Fruit fly (Drosophila melanogaster) whole organism, embryonic: ENCODE measurements around the gene Pink1.

Source experiments
- ATbp ChIP-seq: fragments of 200-800 bp; sonication (Bioruptor generic); optimal IDR thresholded peaks from 2 replicates; lab custom pipeline; 2017; ENCODE audit warnings: missing biosample characterization, mild to moderate bottlenecking, missing genetic modification characterization, missing genetic modification reagents
- Asciz ChIP-seq: fragments of 200-800 bp; sonication (Bioruptor generic); optimal IDR thresholded peaks from 2 replicates; lab custom pipeline; 2017; ENCODE audit warnings: missing biosample characterization, mild to moderate bottlenecking, missing genetic modification characterization, missing genetic modification reagents
- CG10321 ChIP-seq: fragments of 200-800 bp; sonication (Bioruptor generic); IDR thresholded peaks from 2 replicates; pipeline ENCODE4 v1.3.6; 2022; ENCODE audit warnings: missing biosample characterization, missing genetic modification characterization
- CG10366 ChIP-seq: fragments of 200-800 bp; sonication (Bioruptor generic); IDR thresholded peaks from 2 replicates; pipeline ENCODE4 v1.3.6; 2022; ENCODE audit warnings: missing biosample characterization, missing genetic modification characterization
- CG10543 ChIP-seq: fragments of 200-800 bp; sonication (Bioruptor generic); optimal IDR thresholded peaks from 3 replicates; lab custom pipeline; 2017; ENCODE audit warnings: missing biosample characterization, mild to moderate bottlenecking, missing genetic modification characterization, moderate library complexity
- CG11504 ChIP-seq: fragments of 200-800 bp; sonication (Bioruptor generic); optimal IDR thresholded peaks from 3 replicates; lab custom pipeline; 2019; ENCODE audit warnings: missing biosample characterization, mild to moderate bottlenecking, missing genetic modification characterization, moderate library complexity
- CG13287 ChIP-seq: fragments of 200-800 bp; sonication (Bioruptor generic); IDR thresholded peaks from 2 replicates; pipeline ENCODE4 v1.3.6; 2022; ENCODE audit warnings: missing biosample characterization, missing genetic modification characterization; ENCODE audit not compliant: partially characterized antibody
- CG15011 ChIP-seq: fragments of 200-800 bp; sonication (Bioruptor generic); optimal IDR thresholded peaks from 3 replicates; lab custom pipeline; 2018; ENCODE audit warnings: missing biosample characterization, mild to moderate bottlenecking, missing genetic modification characterization
- CG17385 ChIP-seq: fragments of 200-800 bp; sonication (Bioruptor generic); optimal IDR thresholded peaks from 3 replicates; lab custom pipeline; 2018; ENCODE audit warnings: missing biosample characterization, mild to moderate bottlenecking, missing genetic modification characterization
- CG2120 ChIP-seq: fragments of 200-800 bp; sonication (Bioruptor generic); optimal IDR thresholded peaks from 3 replicates; lab custom pipeline; 2016; ENCODE audit warnings: missing biosample characterization, missing genetic modification characterization
- CG2199 ChIP-seq: fragments of 200-800 bp; sonication (Bioruptor generic); IDR thresholded peaks from 3 replicates; pipeline ENCODE4 v1.3.6; 2022; ENCODE audit warnings: missing biosample characterization, missing genetic modification characterization
- CG30431 ChIP-seq: fragments of 200-800 bp; sonication (Bioruptor generic); optimal IDR thresholded peaks from 2 replicates; lab custom pipeline; 2017; ENCODE audit warnings: missing biosample characterization, missing genetic modification characterization
- CG3065 ChIP-seq: fragments of 200-800 bp; sonication (Bioruptor generic); optimal IDR thresholded peaks from 2 replicates; lab custom pipeline; 2016; ENCODE audit warnings: missing biosample characterization, missing genetic modification characterization
- CG3163 ChIP-seq: fragments of 200-800 bp; sonication (Bioruptor generic); optimal IDR thresholded peaks from 3 replicates; lab custom pipeline; 2016; ENCODE audit warnings: missing biosample characterization, missing genetic modification characterization
- CG32767 ChIP-seq: fragments of 200-800 bp; sonication (Bioruptor generic); IDR thresholded peaks from 2 replicates; pipeline ENCODE4 v1.3.6; 2022; ENCODE audit warnings: missing biosample characterization, missing genetic modification characterization
- CG34376 ChIP-seq: fragments of 200-800 bp; sonication (Bioruptor generic); optimal IDR thresholded peaks from 2 replicates; lab custom pipeline; 2018; ENCODE audit warnings: missing biosample characterization, mild to moderate bottlenecking, missing genetic modification characterization
- CG3726 ChIP-seq: fragments of 200-800 bp; sonication (Bioruptor generic); IDR thresholded peaks from 3 replicates; pipeline ENCODE4, ENCODE4 v1.3.6; 2022; ENCODE audit warnings: missing biosample characterization, missing genetic modification characterization
- CG4424 ChIP-seq: fragments of 200-800 bp; sonication (Bioruptor generic); optimal IDR thresholded peaks from 3 replicates; lab custom pipeline; 2016; ENCODE audit warnings: missing biosample characterization, missing genetic modification characterization
- CG8290 ChIP-seq, 3 experiments: fragments of 200-800 bp; sonication (Bioruptor generic); optimal IDR thresholded peaks; 2 replicates each; lab custom pipeline; 2016 to 2019; ENCODE audit warnings: missing biosample characterization in 3 of 3, missing genetic modification characterization in 3 of 3, mild to moderate bottlenecking in 2 of 3, moderate library complexity in 1 of 3
- CG8924 ChIP-seq: fragments of 200-800 bp; optimal IDR thresholded peaks from 3 replicates; lab custom pipeline; 2019; ENCODE audit warnings: missing biosample characterization, mild to moderate bottlenecking, missing genetic modification characterization, moderate library complexity
- CG9437 ChIP-seq: fragments of 200-800 bp; sonication (Bioruptor generic); optimal IDR thresholded peaks from 2 replicates; lab custom pipeline; 2018; ENCODE audit warnings: missing biosample characterization, mild to moderate bottlenecking, missing genetic modification characterization
- CG9817 ChIP-seq: fragments of 200-800 bp; sonication (Bioruptor generic); optimal IDR thresholded peaks from 2 replicates; lab custom pipeline; 2018; ENCODE audit warnings: missing biosample characterization, mild to moderate bottlenecking, missing genetic modification characterization, moderate library complexity
- Camta ChIP-seq: fragments of 200-800 bp; sonication (Bioruptor generic); optimal IDR thresholded peaks from 2 replicates; lab custom pipeline; 2016; ENCODE audit warnings: missing biosample characterization, missing genetic modification characterization
- Deaf1 ChIP-seq: fragments of 200-800 bp; optimal IDR thresholded peaks from 3 replicates; lab custom pipeline; 2019; ENCODE audit warnings: missing biosample characterization, mild to moderate bottlenecking, missing genetic modification characterization, moderate library complexity
- Fer3 ChIP-seq: fragments of 200-800 bp; sonication (Bioruptor generic); optimal IDR thresholded peaks from 2 replicates; lab custom pipeline; 2018; ENCODE audit warnings: missing biosample characterization, mild to moderate bottlenecking, missing genetic modification characterization, moderate library complexity
- H2.0 ChIP-seq: fragments of 200-800 bp; sonication (Bioruptor generic); IDR thresholded peaks from 2 replicates; pipeline ENCODE4 v1.3.6; 2022; ENCODE audit warnings: missing biosample characterization, missing genetic modification characterization
- MTF-1 ChIP-seq: fragments of 200-800 bp; sonication (Bioruptor generic); optimal IDR thresholded peaks from 2 replicates; lab custom pipeline; 2018; ENCODE audit warnings: missing biosample characterization, mild to moderate bottlenecking, missing genetic modification characterization, borderline replicate concordance
- Optix ChIP-seq: fragments of 200-800 bp; sonication (Bioruptor generic); IDR thresholded peaks from 3 replicates; pipeline ENCODE4 v1.3.6; 2022; ENCODE audit warnings: missing biosample characterization, missing genetic modification characterization
- Xbp1 ChIP-seq: fragments of 200-800 bp; sonication (Bioruptor generic); optimal IDR thresholded peaks from 3 replicates; lab custom pipeline; 2016; ENCODE audit warnings: missing biosample characterization, mild to moderate bottlenecking, missing genetic modification characterization
- ab ChIP-seq: fragments of 200-800 bp; sonication (Bioruptor generic); optimal IDR thresholded peaks from 2 replicates; lab custom pipeline; 2016; ENCODE audit warnings: missing biosample characterization, missing genetic modification characterization
- abd-A ChIP-seq: fragments of 200-800 bp; sonication (Bioruptor generic); optimal IDR thresholded peaks from 3 replicates; lab custom pipeline; 2019; ENCODE audit warnings: missing biosample characterization, mild to moderate bottlenecking, missing genetic modification characterization, moderate library complexity
- bbx ChIP-seq: fragments of 200-800 bp; sonication (Bioruptor generic); IDR thresholded peaks from 2 replicates; pipeline ENCODE4 v1.3.6; 2022; ENCODE audit warnings: missing biosample characterization, missing genetic modification characterization; ENCODE audit not compliant: partially characterized antibody
- caup ChIP-seq: fragments of 200-800 bp; sonication (Bioruptor generic); optimal IDR thresholded peaks from 3 replicates; lab custom pipeline; 2017; ENCODE audit warnings: missing biosample characterization, mild to moderate bottlenecking, missing genetic modification characterization, moderate library complexity; ENCODE audit not compliant: severe bottlenecking
- cwo ChIP-seq: fragments of 200-800 bp; sonication (Bioruptor generic); optimal IDR thresholded peaks from 3 replicates; lab custom pipeline; 2017; ENCODE audit warnings: missing biosample characterization, missing genetic modification characterization, mild to moderate bottlenecking, moderate library complexity, missing genetic modification reagents
- ewg ChIP-seq: fragments of 200-800 bp; sonication (Bioruptor generic); optimal IDR thresholded peaks from 3 replicates; lab custom pipeline; 2017; ENCODE audit warnings: mild to moderate bottlenecking, missing biosample characterization, missing genetic modification reagents, missing genetic modification characterization
- exex ChIP-seq: fragments of 200-800 bp; sonication (Bioruptor generic); optimal IDR thresholded peaks from 4 replicates; lab custom pipeline; 2018; ENCODE audit warnings: missing biosample characterization, mild to moderate bottlenecking, missing genetic modification characterization, moderate library complexity
- h ChIP-seq: fragments of >200 bp; optimal IDR thresholded peaks from 2 replicates; lab custom pipeline; 2017
- mam ChIP-seq: fragments of 200-800 bp; sonication (Bioruptor generic); optimal IDR thresholded peaks from 3 replicates; lab custom pipeline; 2016; ENCODE audit warnings: missing biosample characterization, missing genetic modification characterization
- mirr ChIP-seq: fragments of 200-800 bp; sonication (Bioruptor generic); optimal IDR thresholded peaks from 3 replicates; lab custom pipeline; 2018; ENCODE audit warnings: missing biosample characterization, mild to moderate bottlenecking, missing genetic modification characterization
- pfk ChIP-seq: fragments of 200-800 bp; sonication (Bioruptor generic); optimal IDR thresholded peaks from 2 replicates; lab custom pipeline; 2018; ENCODE audit warnings: missing biosample characterization, mild to moderate bottlenecking, missing genetic modification characterization, moderate library complexity
- salm ChIP-seq: fragments of 200-800 bp; sonication (Bioruptor generic); optimal IDR thresholded peaks from 2 replicates; lab custom pipeline; 2018; ENCODE audit warnings: missing biosample characterization, mild to moderate bottlenecking, missing genetic modification characterization
- sd ChIP-seq: fragments of 200-800 bp; sonication (Bioruptor generic); optimal IDR thresholded peaks from 3 replicates; lab custom pipeline; 2018; ENCODE audit warnings: missing biosample characterization, mild to moderate bottlenecking, missing genetic modification characterization, moderate library complexity
- sens ChIP-seq: fragments of 200-800 bp; sonication (Bioruptor generic); peaks from one replicate; lab custom pipeline; 2016; ENCODE audit warnings: missing biosample characterization, missing genetic modification characterization
- sob ChIP-seq: fragments of 200-800 bp; sonication (Bioruptor generic); IDR thresholded peaks from 2 replicates; pipeline ENCODE4 v1.3.6; 2022; ENCODE audit warnings: missing biosample characterization, missing genetic modification characterization
- sug ChIP-seq: fragments of 200-800 bp; optimal IDR thresholded peaks from 2 replicates; lab custom pipeline; 2019; ENCODE audit warnings: missing biosample characterization, mild to moderate bottlenecking, missing genetic modification characterization, moderate library complexity
- tap ChIP-seq: fragments of 200-800 bp; optimal IDR thresholded peaks from 3 replicates; lab custom pipeline; 2019; ENCODE audit warnings: missing biosample characterization, mild to moderate bottlenecking, missing genetic modification characterization, moderate library complexity
- tin ChIP-seq: fragments of 200-800 bp; sonication (Bioruptor generic); optimal IDR thresholded peaks from 3 replicates; lab custom pipeline; 2016; ENCODE audit warnings: missing biosample characterization, missing genetic modification characterization
- tll ChIP-seq, 2 experiments: fragments of 200-800 bp in 1 of 2; fragments of >200 bp in 1 of 2; sonication (Bioruptor generic) in 1 of 2; optimal IDR thresholded peaks; 2 replicates each; lab custom pipeline; 2017 to 2019; ENCODE audit warnings: missing biosample characterization in 2 of 2, missing genetic modification characterization in 2 of 2, mild to moderate bottlenecking in 1 of 2, moderate library complexity in 1 of 2
- vfl ChIP-seq: fragments of 200-800 bp; sonication (Bioruptor generic); optimal IDR thresholded peaks from 2 replicates; lab custom pipeline; 2016; ENCODE audit warnings: missing biosample characterization, missing genetic modification characterization

The Pink1 gene

DNA sequence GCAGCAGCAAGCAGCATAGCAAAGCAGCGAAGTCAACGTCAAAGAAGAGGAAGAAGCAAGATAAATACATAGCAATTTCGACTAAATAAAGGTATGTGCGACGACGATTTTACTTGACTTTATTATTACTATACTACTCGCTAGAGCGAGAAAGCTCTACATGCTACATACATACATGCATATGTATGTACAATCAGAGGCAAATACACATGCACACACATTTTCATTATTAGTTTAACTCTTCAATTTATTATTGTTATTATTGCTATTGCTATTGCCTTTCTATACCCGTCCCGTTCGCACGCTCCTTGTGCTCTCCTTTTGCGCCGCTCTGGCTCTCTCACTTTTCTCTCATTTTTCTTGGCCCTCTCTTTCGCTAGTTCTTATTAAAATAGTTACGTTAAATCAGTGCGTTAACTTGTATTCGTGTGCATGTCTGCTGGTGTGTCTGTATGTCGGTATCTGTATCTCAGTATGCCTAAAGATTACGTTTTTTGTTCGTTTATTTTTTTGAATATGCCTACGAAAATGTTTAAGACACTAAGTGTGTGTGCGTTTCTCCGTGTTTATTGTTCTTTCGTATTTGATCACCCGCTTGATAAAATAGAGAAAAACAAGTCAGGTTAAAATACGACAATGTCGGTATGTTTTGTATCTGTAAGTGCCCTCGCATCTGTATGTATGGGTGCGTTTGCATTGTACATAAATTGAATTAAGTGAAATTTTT lies 16.8 kb downstream of the Pink1 start (continued):
- TF ChIP-seq ewg (GFP tag; lab: Kevin White, UChicago) (no peak), CG8924 (tag; lab: Kevin White, UChicago) (peak; percentile 71), CG34376 (GFP tag; lab: Kevin White, UChicago) (peak; percentile 62), pfk (GFP tag; lab: Kevin White, UChicago) (no peak), Fer3 (tag; lab: Kevin White, UChicago) (no peak), Camta (GFP tag; lab: Kevin White, UChicago) (no peak), mirr (peak; percentile 89), ab (GFP tag; lab: Kevin White, UChicago) (no peak), sens (GFP tag; lab: Kevin White, UChicago) (peak; percentile 74), sug (tag; lab: Kevin White, UChicago) (peak; percentile 2), MTF-1 (GFP tag; lab: Kevin White, UChicago) (no peak), CG3163 (GFP tag; lab: Kevin White, UChicago) (no peak), Xbp1 (GFP tag; lab: Kevin White, UChicago) (no peak), CG3065 (GFP tag; lab: Kevin White, UChicago) (no peak), CG9817 (tag; lab: Kevin White, UChicago) (no peak), CG10321 (GFP tag; lab: Robert Waterston, UW) (peak; percentile 52; the same call in 1 of the 2 replicates), CG32767 (no peak), CG2199 (peak; percentile 45; the same call in 1 of the 3 replicates), bbx (GFP tag; lab: Robert Waterston, UW) (no peak), CG11504 (no peak), sd (tag; lab: Kevin White, UChicago) (peak; percentile 48), h (no peak), CG4424 (GFP tag; lab: Kevin White, UChicago) (no peak), CG3726 (GFP tag; lab: Robert Waterston, UW) (no peak), CG8290 (GFP tag; optimal IDR thresholded peaks at IDR 0.05; lab: Kevin White, UChicago) (no peak), CG8290 (tag; optimal IDR thresholded peaks at IDR 0.05; lab: Kevin White, UChicago) (peak in 1 of 2 experiments; percentile 6), Asciz (GFP tag; lab: Kevin White, UChicago) (peak; percentile 38), CG2120 (GFP tag; lab: Kevin White, UChicago) (no peak), cwo (peak; percentile 12), CG10543 (peak; percentile 22), CG30431 (GFP tag; lab: Kevin White, UChicago) (no peak), H2.0 (GFP tag; lab: Robert Waterston, UW) (no peak), Optix (GFP tag; lab: Robert Waterston, UW) (no peak), tin (GFP tag; lab: Kevin White, UChicago) (no peak), CG15011 (no peak), CG9437 (GFP tag; lab: Kevin White, UChicago) (peak; percentile 32), vfl (GFP tag; lab: Kevin White, UChicago) (no peak), tap (tag; lab: Kevin White, UChicago) (peak; percentile 6), sob (GFP tag; lab: Robert Waterston, UW) (no peak), mam (GFP tag; lab: Kevin White, UChicago) (no peak), abd-A (peak; percentile 59), caup (peak; percentile 28), CG17385 (peak; percentile 86), tll (GFP tag; optimal IDR thresholded peaks at IDR 0.05; lab: Kevin White, UChicago) (peak in 1 of 2 experiments; percentile 24), CG10366 (GFP tag; lab: Robert Waterston, UW) (no peak), ATbp (GFP tag; lab: Kevin White, UChicago) (peak; percentile 4), exex (tag; lab: Kevin White, UChicago) (peak; percentile 81), Deaf1 (tag; lab: Kevin White, UChicago) (peak; percentile 24), salm (tag; lab: Kevin White, UChicago) (peak; percentile 20), CG13287 (GFP tag; lab: Robert Waterston, UW) (peak; percentile 5; the same call in 1 of the 2 replicates)
